Fruit fly (Drosophila melanogaster) whole organism: ENCODE data around the gene Or82a.

Experiments
- CG8478 ChIP-seq: fragments of >200 bp; optimal IDR thresholded peaks from 2 replicates; lab custom pipeline; 2018; ENCODE audit warnings: inconsistent platforms
- pan ChIP-seq: fragments of >200 bp; optimal IDR thresholded peaks from 2 replicates; lab custom pipeline; 2017
- psq ChIP-seq: fragments of >200 bp; optimal IDR thresholded peaks from 2 replicates; lab custom pipeline; 2017
- usp ChIP-seq: fragments of >200 bp; optimal IDR thresholded peaks from 2 replicates; lab custom pipeline; 2017; ENCODE audit warnings: missing biosample characterization, missing genetic modification characterization, mixed read lengths

DNA sequence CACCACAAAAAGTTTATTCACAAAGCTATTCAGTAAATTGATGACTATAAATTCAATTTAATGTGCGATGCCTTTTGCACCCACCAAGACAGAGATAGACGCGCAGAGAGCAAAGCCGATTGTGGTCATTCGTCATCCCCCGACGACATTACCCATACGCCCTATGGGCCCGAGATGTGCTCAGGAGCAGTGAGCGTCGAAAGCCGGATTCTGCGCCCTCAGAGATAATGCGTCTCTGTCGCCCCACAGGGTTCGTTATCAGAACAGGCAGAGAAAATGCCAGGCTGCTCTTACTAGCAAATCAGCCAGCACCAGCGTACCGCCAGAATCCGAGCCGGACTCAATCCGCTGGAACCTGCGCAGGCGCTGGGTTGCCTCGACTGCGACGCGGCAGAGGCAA is 34.5 kb downstream of the Or82a start:
- TF ChIP-seq pan (no peak), CG8478 (lab: Kevin White, UChicago) (no peak), psq (lab: Kevin White, UChicago) (no peak), usp (no peak)
